Fruit fly (Drosophila melanogaster): ENCODE results near the gene Rab5.

DNA sequence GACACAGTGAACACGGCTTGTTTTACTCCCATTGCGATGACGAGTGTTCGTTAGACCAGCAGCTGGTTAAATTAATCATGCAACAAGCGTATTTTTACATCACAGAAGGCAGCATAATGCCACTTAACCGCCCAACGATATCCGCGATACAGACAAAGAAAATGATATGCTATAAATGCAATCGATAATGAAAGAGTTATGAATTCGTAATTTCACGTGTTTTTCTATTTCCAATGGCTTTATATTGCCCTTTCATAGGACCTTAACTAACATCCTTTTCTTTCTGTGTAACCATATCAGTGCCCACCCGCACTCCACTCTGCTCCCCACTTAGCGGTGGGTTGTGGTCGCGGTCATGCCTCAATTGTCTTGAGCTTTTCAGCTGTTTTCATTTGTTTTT, 48.0 kb upstream of the Rab5 start:
- TF ChIP-seq psq (optimal IDR thresholded peaks at IDR 0.05) (no peak), CG8478 (optimal IDR thresholded peaks at IDR 0.05) (no peak), EcR (GFP tag; optimal IDR thresholded peaks at IDR 0.05) (no peak)
